Fruit fly (Drosophila melanogaster): ENCODE data around the gene Akh.

- TF ChIP-seq usp (GFP tag; optimal IDR thresholded peaks at IDR 0.05): no peak
- no peak for TF ChIP-seq Dll (optimal IDR thresholded peaks at IDR 0.05)
- no peak for TF ChIP-seq pan (optimal IDR thresholded peaks at IDR 0.05)
These were observed 48.5 kb upstream of the Akh start, which contains the start of gene CG14990 for dm6 chr3L:4092705-4093257.

Measured in whole organism.